Worm (Caenorhabditis elegans): Measurements from ENCODE around the gene vav-1.

The vav-1 gene

ce11 chrX:9238692-9239091 lies 6.8 kb upstream of the vav-1 start (continued):
- TF ChIP-seq snpc-1.2 (GFP tag; IDR thresholded peaks at IDR 0.05) (no peak; the same call in 1 of the 2 replicates), madf-9 (GFP tag; conservative IDR thresholded peaks at IDR 0.05) (peak; percentile 83), hmg-1.1 (GFP tag; IDR thresholded peaks at IDR 0.05) (0 out of 2 replicates have a peak, but pooled peaks have one; percentile 15), daf-8 (GFP tag; IDR thresholded peaks at IDR 0.05) (no peak), zfp-2 (tag; optimal IDR thresholded peaks at IDR 0.05) (no peak), lin-39 (tag; optimal IDR thresholded peaks at IDR 0.05) (no peak), dmd-8 (GFP tag; IDR thresholded peaks at IDR 0.05) (peak; percentile 89), tag-97 (GFP tag; IDR thresholded peaks at IDR 0.05) (no peak), daf-19 (GFP tag; conservative IDR thresholded peaks at IDR 0.05) (peak; percentile 60; the same call in 1 of the 2 replicates), nhr-102 (tag; optimal IDR thresholded peaks at IDR 0.05) (no peak), vab-7 (GFP tag; IDR thresholded peaks at IDR 0.05) (peak; percentile 71), Y75B8A.6 (GFP tag; IDR thresholded peaks at IDR 0.05) (no peak), nhr-41 (GFP tag; IDR thresholded peaks at IDR 0.05) (peak; percentile 62; the same call in 1 of the 2 replicates), lin-13 (GFP tag; optimal IDR thresholded peaks at IDR 0.05) (no peak), R02D3.7 (tag; optimal IDR thresholded peaks at IDR 0.05) (no peak), ztf-11 (tag; optimal IDR thresholded peaks at IDR 0.05) (no peak), nhr-111 (GFP tag; optimal IDR thresholded peaks at IDR 0.05) (peak; percentile 64), Y48G9A.11 (GFP tag; IDR thresholded peaks at IDR 0.05) (peak; percentile 72), lsy-2 (tag; optimal IDR thresholded peaks at IDR 0.05) (no peak), ceh-32 (tag; optimal IDR thresholded peaks at IDR 0.05; ENCODE audit: poor library complexity) (no peak), ceh-82 (tag; optimal IDR thresholded peaks at IDR 0.05) (no peak), spr-3 (GFP tag; optimal IDR thresholded peaks at IDR 0.05) (no peak), madf-5 (GFP tag; IDR thresholded peaks at IDR 0.05) (peak; percentile 34 to 67; a peak in 1 of 4 replicates), jun-1 (tag; optimal IDR thresholded peaks at IDR 0.05) (no peak), gei-8 (GFP tag; optimal IDR thresholded peaks at IDR 0.05) (peak; percentile 33), mdt-29 (GFP tag; IDR thresholded peaks at IDR 0.05) (0 out of 2 replicates have a peak, but pooled peaks have one; percentile 8), lim-7 (GFP tag; IDR thresholded peaks at IDR 0.05) (peak; percentile 88), daf-12 (tag; optimal IDR thresholded peaks at IDR 0.05) (no peak), set-16 (GFP tag; IDR thresholded peaks at IDR 0.05) (no peak), F49E8.2 (tag; optimal IDR thresholded peaks at IDR 0.05; ENCODE audit: borderline replicate concordance) (peak; percentile 11), ctbp-1 (GFP tag; IDR thresholded peaks at IDR 0.05) (0 out of 2 replicates have a peak, but pooled peaks have one; percentile 36), saeg-2 (GFP tag; IDR thresholded peaks at IDR 0.05) (0 out of 2 replicates have a peak, but pooled peaks have one; percentile 42), cey-2 (tag; optimal IDR thresholded peaks at IDR 0.05; ENCODE audit: borderline replicate concordance, insufficient read depth) (no peak), rbr-2 (tag; optimal IDR thresholded peaks at IDR 0.05) (no peak), zip-11 (GFP tag; IDR thresholded peaks at IDR 0.05) (no peak), T20F7.1 (GFP tag; optimal IDR thresholded peaks at IDR 0.05) (no peak), lir-3 (tag; optimal IDR thresholded peaks at IDR 0.05) (peak; percentile 52), lin-1 (GFP tag; IDR thresholded peaks at IDR 0.05) (peak; percentile 46; the same call in 1 of the 2 replicates), php-3 (GFP tag; IDR thresholded peaks at IDR 0.05) (peak; percentile 79), fos-1 (tag; optimal IDR thresholded peaks at IDR 0.05) (no peak), duxl-1 (tag; optimal IDR thresholded peaks at IDR 0.05; ENCODE audit: poor library complexity) (peak; percentile 63), dmd-6 (GFP tag; IDR thresholded peaks at IDR 0.05) (peak; percentile 43), F44E2.7 (GFP tag; IDR thresholded peaks at IDR 0.05) (0 out of 2 replicates have a peak, but pooled peaks have one; percentile 82), hlh-30 (tag; optimal IDR thresholded peaks at IDR 0.05; ENCODE audit: insufficient read depth) (peak; percentile 30), lin-38 (GFP tag; IDR thresholded peaks at IDR 0.05) (no peak), ztf-7 (tag; optimal IDR thresholded peaks at IDR 0.05) (no peak), nhr-25 (tag; optimal IDR thresholded peaks at IDR 0.05; ENCODE audit: borderline replicate concordance, insufficient read depth) (no peak), sdz-12 (GFP tag; optimal IDR thresholded peaks at IDR 0.05) (no peak), aly-2 (tag; optimal IDR thresholded peaks at IDR 0.05) (no peak), zag-1 (tag; optimal IDR thresholded peaks at IDR 0.05) (no peak)
